Worm (Caenorhabditis elegans) whole organism, mixed stage, embryonic: ENCODE data around the gene F01G10.4.
A peak's percentile ranks its signal among the peaks of the same experiment; 100 is the strongest.

Source experiments
- M03D4.4 ChIP-seq: sonication (generic microtip); optimal IDR thresholded peaks from 2 replicates; lab custom pipeline; 2017; ENCODE audit warnings: mild to moderate bottlenecking, missing genetic modification characterization, missing compliant biosample characterization
- bed-3 ChIP-seq: fragments of 200-800 bp; sonication (Bioruptor generic); optimal IDR thresholded peaks from 3 replicates; lab custom pipeline; 2018; ENCODE audit warnings: mild to moderate bottlenecking, missing genetic modification characterization, moderate library complexity, missing compliant biosample characterization
- ceh-39 ChIP-seq: fragments of 150-350 bp; optimal IDR thresholded peaks from 2 replicates; lab custom pipeline; 2014; ENCODE audit warnings: missing biosample characterization, missing genetic modification characterization
- ceh-43 ChIP-seq: fragments of 200-800 bp; sonication (Bioruptor generic); optimal IDR thresholded peaks from 2 replicates; lab custom pipeline; 2018; ENCODE audit warnings: mild to moderate bottlenecking, missing genetic modification characterization, moderate library complexity, missing compliant biosample characterization
- ceh-83 ChIP-seq: fragments of 200-800 bp; sonication (Bioruptor generic); optimal IDR thresholded peaks from 2 replicates; lab custom pipeline; 2018; ENCODE audit warnings: mild to moderate bottlenecking, missing genetic modification characterization, missing compliant biosample characterization
- ces-1 ChIP-seq: fragments of 150-350 bp; optimal IDR thresholded peaks from 2 replicates; lab custom pipeline; 2014; ENCODE audit warnings: missing biosample characterization, missing genetic modification reagents, missing genetic modification characterization
- cnd-1 ChIP-seq: fragments of 200-800 bp; sonication (Bioruptor generic); optimal IDR thresholded peaks from 2 replicates; lab custom pipeline; 2018; ENCODE audit warnings: mild to moderate bottlenecking, missing genetic modification characterization, missing compliant biosample characterization
- elt-1 ChIP-seq: sonication (generic microtip); optimal IDR thresholded peaks from 2 replicates; lab custom pipeline; 2017; ENCODE audit warnings: missing genetic modification characterization, mild to moderate bottlenecking, missing compliant biosample characterization, antibody characterized with exemption, moderate library complexity, borderline replicate concordance; ENCODE audit not compliant: insufficient read depth
- elt-3 ChIP-seq: fragments of 150-350 bp; optimal IDR thresholded peaks from 2 replicates; lab custom pipeline; 2014; ENCODE audit warnings: missing biosample characterization, missing genetic modification characterization
- flh-1 ChIP-seq: fragments of 200-800 bp; sonication (Bioruptor generic); optimal IDR thresholded peaks from 2 replicates; lab custom pipeline; 2018; ENCODE audit warnings: mild to moderate bottlenecking, missing genetic modification characterization, moderate library complexity, missing compliant biosample characterization
- ham-2 ChIP-seq: fragments of 200-800 bp; sonication (Bioruptor generic); optimal IDR thresholded peaks from 2 replicates; lab custom pipeline; 2018; ENCODE audit warnings: mild to moderate bottlenecking, missing genetic modification characterization, missing compliant biosample characterization
- lin-13 ChIP-seq: fragments of 150-350 bp; optimal IDR thresholded peaks from 2 replicates; lab custom pipeline; 2014; ENCODE audit warnings: missing biosample characterization, missing genetic modification characterization
- lin-32 ChIP-seq: fragments of 200-800 bp; sonication (Bioruptor generic); optimal IDR thresholded peaks from 2 replicates; lab custom pipeline; 2018; ENCODE audit warnings: mild to moderate bottlenecking, missing genetic modification characterization, missing compliant biosample characterization
- lsy-2 ChIP-seq: fragments of 150-350 bp; optimal IDR thresholded peaks from 2 replicates; lab custom pipeline; 2014; ENCODE audit warnings: missing biosample characterization, missing genetic modification characterization
- mab-5 ChIP-seq: fragments of 150-350 bp; optimal IDR thresholded peaks from 2 replicates; lab custom pipeline; 2014; ENCODE audit warnings: missing biosample characterization, missing genetic modification characterization
- mep-1 ChIP-seq: fragments of 150-350 bp; optimal IDR thresholded peaks from 2 replicates; lab custom pipeline; 2017; ENCODE audit warnings: missing biosample characterization, missing genetic modification reagents, missing genetic modification characterization, inconsistent platforms
- mls-2 ChIP-seq: sonication (generic microtip); optimal IDR thresholded peaks from 2 replicates; lab custom pipeline; 2016; ENCODE audit warnings: mild to moderate bottlenecking, missing genetic modification characterization, moderate library complexity, missing compliant biosample characterization
- nhr-2 ChIP-seq: fragments of 150-350 bp; optimal IDR thresholded peaks from 2 replicates; lab custom pipeline; 2014; ENCODE audit warnings: missing biosample characterization, missing genetic modification characterization
- nhr-237 ChIP-seq: fragments of 150-350 bp; optimal IDR thresholded peaks from 2 replicates; lab custom pipeline; 2014; ENCODE audit warnings: missing biosample characterization, missing genetic modification characterization
- nhr-28 ChIP-seq: fragments of 150-350 bp; optimal IDR thresholded peaks from 2 replicates; lab custom pipeline; 2014; ENCODE audit warnings: missing biosample characterization, missing genetic modification characterization
- nhr-76 ChIP-seq: sonication (generic microtip); optimal IDR thresholded peaks from 2 replicates; lab custom pipeline; 2017; ENCODE audit warnings: missing biosample characterization, missing genetic modification characterization
- pha-4 ChIP-seq: fragments of 150-350 bp; optimal IDR thresholded peaks from 2 replicates; lab custom pipeline; 2018; ENCODE audit warnings: missing biosample characterization, missing genetic modification reagents, missing genetic modification characterization
- sem-2 ChIP-seq: fragments of 200-800 bp; sonication (Bioruptor generic); optimal IDR thresholded peaks from 2 replicates; lab custom pipeline; 2018; ENCODE audit warnings: mild to moderate bottlenecking, missing genetic modification characterization, missing compliant biosample characterization
- snpc-4 ChIP-seq: fragments of 150-350 bp; optimal IDR thresholded peaks from 2 replicates; lab custom pipeline; 2014; ENCODE audit warnings: missing biosample characterization, missing genetic modification characterization
- tbx-8 ChIP-seq: fragments of 200-800 bp; sonication (Bioruptor generic); optimal IDR thresholded peaks from 2 replicates; lab custom pipeline; 2018; ENCODE audit warnings: mild to moderate bottlenecking, missing genetic modification characterization, moderate library complexity, missing compliant biosample characterization
- unc-120 ChIP-seq: sonication (generic microtip); optimal IDR thresholded peaks from 2 replicates; lab custom pipeline; 2017; ENCODE audit warnings: missing genetic modification characterization, missing compliant biosample characterization; ENCODE audit not compliant: poor library complexity, severe bottlenecking
- unc-39 ChIP-seq: fragments of 150-350 bp; optimal IDR thresholded peaks from 2 replicates; lab custom pipeline; 2014; ENCODE audit warnings: missing biosample characterization, missing genetic modification characterization
- unc-62 ChIP-seq: fragments of 150-350 bp; optimal IDR thresholded peaks from 2 replicates; lab custom pipeline; 2014; ENCODE audit warnings: missing biosample characterization, missing genetic modification reagents, missing genetic modification characterization
- zip-8 ChIP-seq: fragments of 150-350 bp; optimal IDR thresholded peaks from 2 replicates; lab custom pipeline; 2014; ENCODE audit warnings: missing biosample characterization, missing genetic modification characterization
- ztf-11 ChIP-seq: fragments of 150-350 bp; optimal IDR thresholded peaks from 2 replicates; lab custom pipeline; 2014; ENCODE audit warnings: missing biosample characterization, missing genetic modification characterization

Gene F01G10.4

DNA sequence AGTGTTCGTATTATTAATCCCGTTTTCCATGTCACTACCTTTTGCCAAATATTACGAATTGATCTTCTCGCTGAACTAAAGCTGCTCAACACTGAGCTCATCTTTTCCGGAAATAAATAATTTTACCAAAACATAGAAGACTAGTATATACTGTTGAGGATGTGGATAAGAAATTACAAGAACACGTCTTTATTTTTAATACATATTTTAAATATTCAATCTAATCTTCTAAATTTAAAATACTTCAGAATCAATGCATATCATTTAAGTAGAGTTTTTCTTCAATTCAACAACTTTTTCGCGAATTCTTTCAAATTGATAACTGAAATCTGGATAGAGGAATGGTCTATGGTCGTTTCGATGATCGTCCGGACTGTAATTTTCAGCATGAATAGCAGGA lies 17.5 kb downstream of the F01G10.4 start, which contains the start of gene abt-1:
Gene abt-1 (minus strand): TSS at position 101 of the 400 bp plus-strand sequence.
- TF ChIP-seq lin-13 (no peak), mab-5 (tag; lab: Kevin White, UChicago) (no peak), bed-3 (GFP tag; lab: Kevin White, UChicago) (no peak), mep-1 (no peak), unc-62 (GFP tag; lab: Kevin White, UChicago) (no peak)

DNA sequence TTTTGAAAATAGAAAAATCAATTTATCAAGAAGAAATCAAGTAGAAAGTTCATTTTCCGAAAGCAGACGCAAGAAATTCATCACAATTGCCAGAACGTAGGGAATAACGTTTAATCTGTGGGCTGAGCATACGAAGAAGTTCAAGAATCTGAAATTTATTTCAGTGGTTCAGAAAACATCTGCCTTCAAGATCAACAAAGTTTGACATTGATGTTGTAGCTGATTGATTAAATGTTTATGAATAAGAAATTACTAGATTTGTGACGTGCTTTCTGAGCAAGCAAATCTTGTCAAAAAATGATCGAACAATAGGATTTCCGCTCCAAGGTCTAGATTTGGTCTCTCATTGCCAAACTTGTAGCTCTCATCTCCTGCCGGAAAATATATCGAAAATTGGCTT lies 26.2 kb downstream of the F01G10.4 start, which contains the start of gene K04D7.6:
Gene K04D7.6 (minus strand): TSS at position 101 of the 400 bp plus-strand sequence.
- no peak for TF ChIP-seq elt-3 (tag; lab: Kevin White, UChicago)
- no peak for TF ChIP-seq unc-39 (tag; lab: Kevin White, UChicago)
- TF ChIP-seq ztf-11 (tag; lab: Kevin White, UChicago), result no peak
- no peak for TF ChIP-seq pha-4 (tag; lab: Kevin White, UChicago)
- TF ChIP-seq nhr-76, result no peak
- no peak for TF ChIP-seq ces-1 (GFP tag; lab: Kevin White, UChicago)
- no peak for TF ChIP-seq mep-1
- no peak for TF ChIP-seq nhr-2 (tag; lab: Kevin White, UChicago)
- no peak for TF ChIP-seq nhr-237 (tag; lab: Kevin White, UChicago)
- TF ChIP-seq lin-13, result no peak
- no peak for TF ChIP-seq ceh-39 (tag; lab: Kevin White, UChicago)
- TF ChIP-seq tbx-8 (GFP tag; lab: Kevin White, UChicago), result no peak
- no peak for TF ChIP-seq sem-2 (GFP tag; lab: Kevin White, UChicago)
- no peak for TF ChIP-seq unc-62 (GFP tag; lab: Kevin White, UChicago)
- no peak for TF ChIP-seq flh-1
- TF ChIP-seq M03D4.4 (tag; lab: Kevin White, UChicago), result no peak
- TF ChIP-seq, all 35 proteins: peak for 0

ce11 chrIV:10197317-10197867 lies 35.0 kb downstream of the F01G10.4 start, which contains the start of gene gon-4:
Gene gon-4, plus strand, starts transcription at chrIV:10197817.
- TF ChIP-seq ham-2 (GFP tag; lab: Kevin White, UChicago) (no peak), M03D4.4 (tag; lab: Kevin White, UChicago) (no peak), lsy-2 (tag; lab: Kevin White, UChicago) (peak; percentile 49)

DNA sequence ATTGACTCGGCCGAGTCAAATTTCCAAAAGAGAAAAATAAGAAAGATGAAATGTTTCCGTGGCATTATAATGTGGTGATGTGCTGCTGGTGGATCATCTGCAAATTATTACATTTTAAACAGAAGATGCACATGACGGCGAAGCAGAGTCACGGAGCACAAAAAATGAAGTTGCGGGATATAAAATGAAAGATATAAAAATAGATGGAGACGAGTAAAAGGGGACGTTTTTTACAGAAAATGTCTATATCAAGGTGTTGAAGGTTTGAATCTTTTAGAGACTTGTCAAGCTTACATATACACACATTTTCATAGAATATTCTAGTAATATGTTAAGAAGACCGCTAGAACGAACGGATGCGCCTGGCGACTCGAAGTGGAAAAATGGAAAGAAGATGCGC lies 38.0 kb downstream of the F01G10.4 start, which contains the start of gene ptrg-1:
Gene ptrg-1 (minus strand): TSS at position 101 of the 400 bp plus-strand sequence.
- TF ChIP-seq ces-1 (GFP tag; lab: Kevin White, UChicago) (no peak), ceh-83 (GFP tag; lab: Kevin White, UChicago) (no peak), nhr-28 (tag; lab: Kevin White, UChicago) (no peak), ztf-11 (tag; lab: Kevin White, UChicago) (no peak), mls-2 (tag; lab: Kevin White, UChicago) (no peak), unc-120 (tag; lab: Kevin White, UChicago) (no peak), elt-1 (tag; lab: Kevin White, UChicago) (no peak), nhr-76 (no peak), lin-32 (GFP tag; lab: Kevin White, UChicago) (no peak), ceh-43 (no peak), elt-3 (tag; lab: Kevin White, UChicago) (no peak), mab-5 (tag; lab: Kevin White, UChicago) (no peak), pha-4 (tag; lab: Kevin White, UChicago) (no peak), flh-1 (no peak), cnd-1 (tag; lab: Kevin White, UChicago) (no peak), nhr-237 (tag; lab: Kevin White, UChicago) (no peak), M03D4.4 (tag; lab: Kevin White, UChicago) (no peak), zip-8 (tag; lab: Kevin White, UChicago) (no peak), lsy-2 (tag; lab: Kevin White, UChicago) (no peak), snpc-4 (no peak)

DNA sequence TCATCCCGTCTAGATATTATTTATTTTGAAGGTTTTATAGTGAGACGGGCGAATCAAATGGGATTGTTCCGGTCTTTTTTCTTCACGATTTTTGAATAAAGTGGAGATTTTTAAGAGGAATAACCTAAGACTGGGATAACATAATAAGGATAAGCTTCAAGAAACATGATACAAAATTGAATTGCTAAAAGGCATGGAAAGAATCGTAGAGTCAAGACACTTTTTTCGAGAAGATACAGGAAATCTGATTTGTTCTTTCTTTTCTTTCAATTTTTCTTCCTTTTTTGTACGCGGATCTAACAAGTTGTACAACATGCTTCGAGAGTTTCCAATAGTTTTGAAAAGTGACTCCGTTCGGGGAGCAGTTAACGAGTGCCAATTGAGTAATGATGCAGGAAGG lies 40.9 kb downstream of the F01G10.4 start:
- TF ChIP-seq ces-1 (GFP tag; lab: Kevin White, UChicago) (peak; percentile 77), nhr-28 (tag; lab: Kevin White, UChicago) (no peak)
